Worm (Caenorhabditis elegans): ENCODE measurements around the gene F56D2.2.

The F56D2.2 gene

ce11 chrIII:5553098-5553497 lies 34.0 kb upstream of the F56D2.2 start:
- TF ChIP-seq unc-39 (tag; optimal IDR thresholded peaks at IDR 0.05) (no peak), nhr-25 (tag; optimal IDR thresholded peaks at IDR 0.05) (peak; percentile 62), gmeb-1 (tag; optimal IDR thresholded peaks at IDR 0.05) (no peak), nhr-77 (tag; optimal IDR thresholded peaks at IDR 0.05) (no peak), nhr-6 (tag; optimal IDR thresholded peaks at IDR 0.05) (no peak), C34F6.9 (tag; optimal IDR thresholded peaks at IDR 0.05) (peak; percentile 16), ama-1 (optimal IDR thresholded peaks at IDR 0.05) (peak; percentile 46), fos-1 (tag; optimal IDR thresholded peaks at IDR 0.05) (no peak), ztf-11 (tag; optimal IDR thresholded peaks at IDR 0.05) (no peak), ceh-16 (tag; optimal IDR thresholded peaks at IDR 0.05) (no peak), R02D3.7 (tag; optimal IDR thresholded peaks at IDR 0.05) (no peak), lin-11 (tag; optimal IDR thresholded peaks at IDR 0.05) (no peak), nhr-21 (tag; optimal IDR thresholded peaks at IDR 0.05) (no peak), crh-2 (tag; optimal IDR thresholded peaks at IDR 0.05) (peak; percentile 36)

- TF ChIP-seq sma-3 (GFP tag; optimal IDR thresholded peaks at IDR 0.05) (peak; percentile 85), ceh-82 (tag; optimal IDR thresholded peaks at IDR 0.05) (no peak), blmp-1 (tag; optimal IDR thresholded peaks at IDR 0.05; ENCODE audit: insufficient read depth) (peak; percentile 39), lin-13 (GFP tag; optimal IDR thresholded peaks at IDR 0.05) (peak; percentile 61), snpc-4 (tag; optimal IDR thresholded peaks at IDR 0.05) (peak; percentile 47), nhr-237 (tag; optimal IDR thresholded peaks at IDR 0.05) (no peak), peb-1 (tag; optimal IDR thresholded peaks at IDR 0.05) (no peak), aly-2 (tag; optimal IDR thresholded peaks at IDR 0.05) (no peak), nhr-23 (tag; optimal IDR thresholded peaks at IDR 0.05) (no peak), ZK546.5 (tag; optimal IDR thresholded peaks at IDR 0.05) (no peak), nhr-21 (tag; optimal IDR thresholded peaks at IDR 0.05) (peak; percentile 14), skn-1 (tag; optimal IDR thresholded peaks at IDR 0.05) (peak; percentile 76), nhr-11 (tag; optimal IDR thresholded peaks at IDR 0.05) (peak; percentile 10), ztf-4 (tag; optimal IDR thresholded peaks at IDR 0.05) (peak; percentile 56), nhr-129 (tag; optimal IDR thresholded peaks at IDR 0.05) (peak; percentile 27), crh-2 (tag; optimal IDR thresholded peaks at IDR 0.05) (peak; percentile 40), unc-39 (tag; optimal IDR thresholded peaks at IDR 0.05) (no peak), F13H6.1 (tag; optimal IDR thresholded peaks at IDR 0.05) (peak; percentile 85), nhr-77 (tag; optimal IDR thresholded peaks at IDR 0.05) (no peak), R02D3.7 (tag; optimal IDR thresholded peaks at IDR 0.05) (no peak), lin-11 (tag; optimal IDR thresholded peaks at IDR 0.05) (peak; percentile 58), sma-9 (GFP tag; optimal IDR thresholded peaks at IDR 0.05) (peak; percentile 87), sma-9 (tag; optimal IDR thresholded peaks at IDR 0.05) (no peak), egl-27 (tag; optimal IDR thresholded peaks at IDR 0.05) (no peak), elt-3 (tag; optimal IDR thresholded peaks at IDR 0.05) (no peak), nhr-25 (tag; optimal IDR thresholded peaks at IDR 0.05) (peak; percentile 70), mab-5 (tag; optimal IDR thresholded peaks at IDR 0.05) (peak; percentile 69), sem-4 (tag; optimal IDR thresholded peaks at IDR 0.05) (peak; percentile 88), nhr-12 (tag; optimal IDR thresholded peaks at IDR 0.05) (no peak), gmeb-1 (tag; optimal IDR thresholded peaks at IDR 0.05) (peak; percentile 79), nhr-10 (tag; optimal IDR thresholded peaks at IDR 0.05) (no peak), ceh-16 (tag; optimal IDR thresholded peaks at IDR 0.05) (no peak), fos-1 (tag; optimal IDR thresholded peaks at IDR 0.05) (peak; percentile 28), unc-55 (GFP tag; optimal IDR thresholded peaks at IDR 0.05) (peak; percentile 77), lsy-2 (tag; optimal IDR thresholded peaks at IDR 0.05) (peak; percentile 20 to 85), C34F6.9 (tag; optimal IDR thresholded peaks at IDR 0.05) (peak; percentile 52), ztf-11 (tag; optimal IDR thresholded peaks at IDR 0.05) (no peak)
Observed at ce11 chrIII:5554884-5555500, 32.1 kb upstream of the F56D2.2 start, which contains the start of the genes nmad-1 and hach-1. nmad-1 (minus strand) TSS chrIII:5554934. hach-1 (plus strand) TSS chrIII:5555450.

ce11 chrIII:5557246-5557819 lies 29.7 kb upstream of the F56D2.2 start, which contains the start of gene rpc-2:
rpc-2 (plus strand) TSS chrIII:5557365.
- no peak for TF ChIP-seq sem-4 (tag; optimal IDR thresholded peaks at IDR 0.05)
- peak; percentile 31 for TF ChIP-seq ama-1 (optimal IDR thresholded peaks at IDR 0.05)

Data from whole organism, L2 larva.